Worm (Caenorhabditis elegans) whole organism, L2 larva: ENCODE results near the gene F40F12.3.

ENCODE experiments used
- C34F6.9 ChIP-seq: fragments of 150-350 bp; optimal IDR thresholded peaks from 2 replicates; lab custom pipeline; 2014; ENCODE audit warnings: missing biosample characterization, missing genetic modification characterization
- F13H6.1 ChIP-seq: sonication (generic microtip); optimal IDR thresholded peaks from 2 replicates; lab custom pipeline; 2016; ENCODE audit warnings: missing genetic modification characterization, missing compliant biosample characterization
- R02D3.7 ChIP-seq: fragments of 150-350 bp; optimal IDR thresholded peaks from 2 replicates; lab custom pipeline; 2014; ENCODE audit warnings: missing biosample characterization, missing genetic modification characterization
- ZK546.5 ChIP-seq: sonication (generic microtip); optimal IDR thresholded peaks from 2 replicates; lab custom pipeline; 2017; ENCODE audit warnings: missing biosample characterization, missing genetic modification characterization
- alr-1 ChIP-seq: fragments of 150-350 bp; optimal IDR thresholded peaks from 2 replicates; lab custom pipeline; 2014; ENCODE audit warnings: missing biosample characterization, missing genetic modification characterization
- aly-2 ChIP-seq: fragments of 150-350 bp; optimal IDR thresholded peaks from 2 replicates; lab custom pipeline; 2014; ENCODE audit warnings: missing biosample characterization, missing genetic modification characterization
- ama-1 ChIP-seq: fragments of 150-350 bp; optimal IDR thresholded peaks from 2 replicates; lab custom pipeline; 2018; ENCODE audit warnings: inconsistent platforms
- blmp-1 ChIP-seq: sonication (generic microtip); optimal IDR thresholded peaks from 2 replicates; lab custom pipeline; 2017; ENCODE audit warnings: missing genetic modification characterization, mild to moderate bottlenecking, missing compliant biosample characterization, antibody characterized with exemption, moderate library complexity; ENCODE audit not compliant: insufficient read depth
- ceh-82 ChIP-seq: fragments of 150-350 bp; optimal IDR thresholded peaks from 2 replicates; lab custom pipeline; 2014; ENCODE audit warnings: missing biosample characterization, missing genetic modification characterization
- crh-2 ChIP-seq: sonication (generic microtip); optimal IDR thresholded peaks from 2 replicates; lab custom pipeline; 2017; ENCODE audit warnings: missing biosample characterization, missing genetic modification characterization
- egl-27 ChIP-seq: sonication (generic microtip); optimal IDR thresholded peaks from 3 replicates; lab custom pipeline; 2017; ENCODE audit warnings: missing biosample characterization, missing genetic modification reagents, missing genetic modification characterization
- elt-1 ChIP-seq: fragments of 150-350 bp; optimal IDR thresholded peaks from 2 replicates; lab custom pipeline; 2014; ENCODE audit warnings: missing biosample characterization, missing genetic modification characterization
- elt-3 ChIP-seq: sonication (generic microtip); optimal IDR thresholded peaks from 2 replicates; lab custom pipeline; 2017; ENCODE audit warnings: missing biosample characterization, missing genetic modification characterization
- fos-1 ChIP-seq: fragments of 150-350 bp; optimal IDR thresholded peaks from 2 replicates; lab custom pipeline; 2014; ENCODE audit warnings: missing biosample characterization, missing genetic modification characterization
- gmeb-1 ChIP-seq: fragments of 150-350 bp; optimal IDR thresholded peaks from 2 replicates; lab custom pipeline; 2014; ENCODE audit warnings: missing biosample characterization, missing genetic modification characterization
- lin-39 ChIP-seq: fragments of 150-350 bp; optimal IDR thresholded peaks from 2 replicates; lab custom pipeline; 2014; ENCODE audit warnings: missing biosample characterization, missing genetic modification reagents, missing genetic modification characterization
- mab-5 ChIP-seq: fragments of 150-350 bp; optimal IDR thresholded peaks from 2 replicates; lab custom pipeline; 2014; ENCODE audit warnings: missing biosample characterization, missing genetic modification characterization
- mbf-1 ChIP-seq: sonication (generic microtip); optimal IDR thresholded peaks from 2 replicates; lab custom pipeline; 2017; ENCODE audit warnings: missing biosample characterization, missing genetic modification characterization
- nhr-12 ChIP-seq: fragments of 150-350 bp; optimal IDR thresholded peaks from 2 replicates; lab custom pipeline; 2014; ENCODE audit warnings: missing biosample characterization, missing genetic modification characterization
- nhr-23 ChIP-seq: fragments of 150-350 bp; optimal IDR thresholded peaks from 2 replicates; lab custom pipeline; 2014; ENCODE audit warnings: missing biosample characterization, missing genetic modification reagents, missing genetic modification characterization
- nhr-25 ChIP-seq: fragments of 150-350 bp; sonication (generic microtip); optimal IDR thresholded peaks from 3 replicates; lab custom pipeline; 2014; ENCODE audit warnings: missing biosample characterization, missing genetic modification characterization
- nhr-6 ChIP-seq: fragments of 150-350 bp; optimal IDR thresholded peaks from 2 replicates; lab custom pipeline; 2014; ENCODE audit warnings: missing biosample characterization, missing genetic modification characterization
- peb-1 ChIP-seq: fragments of 150-350 bp; optimal IDR thresholded peaks from 2 replicates; lab custom pipeline; 2014; ENCODE audit warnings: missing biosample characterization, missing genetic modification characterization
- sem-4 ChIP-seq: fragments of 150-350 bp; optimal IDR thresholded peaks from 2 replicates; lab custom pipeline; 2014; ENCODE audit warnings: missing biosample characterization, missing genetic modification reagents, missing genetic modification characterization
- sma-3 ChIP-seq: sonication (generic microtip); optimal IDR thresholded peaks from 2 replicates; lab custom pipeline; 2016; ENCODE audit warnings: missing genetic modification reagents, missing genetic modification characterization, missing compliant biosample characterization
- sma-9 ChIP-seq, 2 experiments: fragments of 150-350 bp in 1 of 2; sonication (generic microtip) in 1 of 2; optimal IDR thresholded peaks; 2 replicates each; lab custom pipeline; 2014 to 2016; ENCODE audit warnings: missing genetic modification characterization in 2 of 2, mild to moderate bottlenecking in 1 of 2, missing biosample characterization in 1 of 2, missing compliant biosample characterization in 1 of 2, missing genetic modification reagents in 1 of 2, moderate library complexity in 1 of 2
- snpc-4 ChIP-seq: fragments of 150-350 bp; optimal IDR thresholded peaks from 2 replicates; lab custom pipeline; 2014; ENCODE audit warnings: missing biosample characterization, missing genetic modification characterization
- unc-39 ChIP-seq: fragments of 150-350 bp; optimal IDR thresholded peaks from 2 replicates; lab custom pipeline; 2014; ENCODE audit warnings: missing biosample characterization, missing genetic modification characterization
- unc-55 ChIP-seq: fragments of 150-350 bp; sonication (generic microtip); optimal IDR thresholded peaks from 3 replicates; lab custom pipeline; 2014; ENCODE audit warnings: missing biosample characterization, missing genetic modification reagents, missing genetic modification characterization
- zag-1 ChIP-seq: fragments of 150-350 bp; optimal IDR thresholded peaks from 2 replicates; lab custom pipeline; 2014; ENCODE audit warnings: missing biosample characterization, missing genetic modification characterization

F40F12.3 gene

ce11 chrIII:9941020-9941674 lies 20.5 kb upstream of the F40F12.3 start, which contains the start of the genes K03H1.9 and K03H1.12:
TSS of gene K03H1.9 (minus strand) at chrIII:9941490.
TSS of gene K03H1.12 (plus strand) at chrIII:9941624.
- TF ChIP-seq snpc-4 (tag; lab: Kevin White, UChicago) = no peak
- no peak for TF ChIP-seq unc-39 (tag; lab: Kevin White, UChicago)
- TF ChIP-seq unc-55 (GFP tag; lab: Kevin White, UChicago) = no peak
- TF ChIP-seq nhr-12 (tag; lab: Kevin White, UChicago) = no peak
- TF ChIP-seq peb-1 = no peak
- TF ChIP-seq sma-3 (GFP tag; lab: Kevin White, UChicago) = no peak
- TF ChIP-seq sma-9 (GFP tag; optimal IDR thresholded peaks at IDR 0.05; lab: Kevin White, UChicago) = no peak
- no peak for TF ChIP-seq sma-9 (tag; optimal IDR thresholded peaks at IDR 0.05; lab: Kevin White, UChicago)

ce11 chrIII:9932091-9932490 lies 11.4 kb upstream of the F40F12.3 start, which contains the start of gene dec-7:
TSS of gene dec-7 (plus strand) at chrIII:9932398.
- TF ChIP-seq mab-5 (tag; lab: Kevin White, UChicago) (no peak), blmp-1 (tag; lab: Kevin White, UChicago) (no peak), unc-55 (GFP tag; lab: Kevin White, UChicago) (no peak), sma-3 (GFP tag; lab: Kevin White, UChicago) (no peak), aly-2 (tag; lab: Kevin White, UChicago) (no peak)

ce11 chrIII:9930406-9930805 lies 9.7 kb upstream of the F40F12.3 start:
- TF ChIP-seq sma-9 (GFP tag; optimal IDR thresholded peaks at IDR 0.05; lab: Kevin White, UChicago) (peak; percentile 43), sma-9 (tag; optimal IDR thresholded peaks at IDR 0.05; lab: Kevin White, UChicago) (no peak), elt-1 (tag; lab: Kevin White, UChicago) (no peak), crh-2 (tag; lab: Kevin White, UChicago) (peak; percentile 52), F13H6.1 (tag; lab: Kevin White, UChicago) (peak; percentile 54), gmeb-1 (peak; percentile 2), fos-1 (tag; lab: Kevin White, UChicago) (peak; percentile 69), egl-27 (tag; lab: Kevin White, UChicago) (no peak), aly-2 (tag; lab: Kevin White, UChicago) (no peak)

ce11 chrIII:9929525-9929924 lies 8.9 kb upstream of the F40F12.3 start:
- TF ChIP-seq fos-1 (tag; lab: Kevin White, UChicago) (no peak), C34F6.9 (tag; lab: Kevin White, UChicago) (no peak), sem-4 (tag; lab: Kevin White, UChicago) (no peak), sma-3 (GFP tag; lab: Kevin White, UChicago) (no peak), egl-27 (tag; lab: Kevin White, UChicago) (no peak), lin-39 (tag; lab: Kevin White, UChicago) (no peak), F13H6.1 (tag; lab: Kevin White, UChicago) (no peak), ceh-82 (tag; lab: Kevin White, UChicago) (no peak), nhr-6 (tag; lab: Kevin White, UChicago) (no peak), unc-55 (GFP tag; lab: Kevin White, UChicago) (no peak), R02D3.7 (no peak), ama-1 (no peak), elt-3 (tag; lab: Kevin White, UChicago) (no peak), mbf-1 (tag; lab: Kevin White, UChicago) (no peak), ZK546.5 (no peak), alr-1 (tag; lab: Kevin White, UChicago) (no peak), nhr-12 (tag; lab: Kevin White, UChicago) (no peak), zag-1 (no peak), nhr-25 (no peak)
- TF ChIP-seq, all 48 proteins: peak for 0

ce11 chrIII:9928777-9929176 lies 8.1 kb upstream of the F40F12.3 start, which contains the start of gene ttr-1:
TSS of gene ttr-1 (plus strand) at chrIII:9929077.
- TF ChIP-seq egl-27 (tag; lab: Kevin White, UChicago) = no peak
- TF ChIP-seq unc-39 (tag; lab: Kevin White, UChicago) = no peak
- no peak for TF ChIP-seq sma-9 (GFP tag; optimal IDR thresholded peaks at IDR 0.05; lab: Kevin White, UChicago)
- TF ChIP-seq sma-9 (tag; optimal IDR thresholded peaks at IDR 0.05; lab: Kevin White, UChicago) = no peak
- no peak for TF ChIP-seq mbf-1 (tag; lab: Kevin White, UChicago)
- TF ChIP-seq F13H6.1 (tag; lab: Kevin White, UChicago) = no peak
- TF ChIP-seq gmeb-1 = no peak
- no peak for TF ChIP-seq sma-3 (GFP tag; lab: Kevin White, UChicago)
- TF ChIP-seq snpc-4 (tag; lab: Kevin White, UChicago) = no peak
- no peak for TF ChIP-seq nhr-23 (tag; lab: Kevin White, UChicago)
- TF ChIP-seq R02D3.7 = no peak
